Fruit fly (Drosophila melanogaster) S2 (cell line): ENCODE data around the gene alphaTub85E.

ENCODE experiments used
- CG8478 ChIP-seq: fragments of >200 bp; optimal IDR thresholded peaks from 2 replicates; lab custom pipeline; 2018
- CTCF ChIP-seq, 2 experiments: fragments of >200 bp; optimal IDR thresholded peaks; 2 replicates each; lab custom pipeline; 2018

dm6 chr3R:9725121-9725956, 7.7 kb downstream of the alphaTub85E start, which contains the start of gene hyd:
- TF ChIP-seq CTCF (optimal IDR thresholded peaks at IDR 0.05; lab: Kevin White, UChicago) = no peak
- no peak for TF ChIP-seq CG8478 (lab: Kevin White, UChicago)
